Fruit fly (Drosophila melanogaster): Measurements from ENCODE around the gene btsz.

btsz gene

DNA sequence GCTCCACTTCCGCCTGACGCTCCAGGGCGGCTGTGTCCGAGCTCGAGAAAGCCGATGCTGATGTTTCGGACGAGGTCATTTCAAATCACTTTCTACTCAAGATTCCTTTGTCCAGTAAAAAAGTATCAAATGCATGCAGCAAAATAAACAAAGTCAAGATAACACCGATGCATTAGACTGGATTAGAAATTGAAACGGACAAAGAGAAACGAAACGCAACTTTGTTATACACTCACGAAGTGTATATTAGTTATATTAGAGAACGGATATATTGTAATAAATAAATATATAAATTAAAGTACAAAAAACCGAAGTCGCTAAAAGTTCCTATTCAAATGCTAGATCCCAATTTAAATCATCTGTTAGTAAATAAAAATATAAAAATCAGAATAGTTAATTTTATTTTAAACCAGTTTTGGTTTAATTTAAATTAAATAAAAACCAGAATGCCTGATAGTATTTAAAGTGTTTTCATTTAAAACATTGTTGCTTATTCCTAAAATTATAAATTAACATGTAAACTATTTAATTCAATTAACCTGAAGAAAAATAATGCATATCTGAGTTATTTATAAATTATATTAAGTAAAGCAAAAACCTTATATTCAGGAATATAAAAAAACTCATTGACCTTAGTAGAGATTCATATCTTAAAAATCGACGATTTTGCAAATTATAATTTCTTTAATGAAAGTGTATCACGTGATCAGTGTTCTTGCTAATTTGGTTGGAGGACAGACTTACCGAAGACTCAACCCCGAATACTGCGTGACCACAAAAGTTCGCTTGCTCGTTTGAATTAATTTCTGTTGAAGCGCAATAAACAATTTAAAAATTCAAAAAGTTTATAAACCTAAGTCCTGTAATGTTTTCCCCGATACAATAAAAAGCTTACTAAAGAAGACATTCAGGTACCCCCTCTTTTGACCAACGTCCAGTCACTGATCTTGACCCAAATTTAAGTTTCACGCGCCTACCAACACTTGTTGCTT lies 18.8 kb upstream of the btsz start, which contains the start of gene Dph2 (continued):
- peak; percentile 42 for TF ChIP-seq CG10543 (GFP tag; optimal IDR thresholded peaks at IDR 0.05)
- peak; percentile 98 for TF ChIP-seq pfk (GFP tag; optimal IDR thresholded peaks at IDR 0.05)
- no peak for TF ChIP-seq ham (GFP tag; IDR thresholded peaks at IDR 0.05)
- TF ChIP-seq CG17802 (tag; optimal IDR thresholded peaks at IDR 0.05), result peak; percentile 56
- peak; percentile 100 for TF ChIP-seq CG1603 (tag; optimal IDR thresholded peaks at IDR 0.05)
- TF ChIP-seq bbx (GFP tag; IDR thresholded peaks at IDR 0.05; ENCODE audit: partially characterized antibody), result peak; percentile 33; the same call in 1 of the 2 replicates
- no peak for TF ChIP-seq CG18599 (GFP tag; optimal IDR thresholded peaks at IDR 0.05)
- peak; percentile 80 for TF ChIP-seq zfh1 (GFP tag; IDR thresholded peaks at IDR 0.05)
- TF ChIP-seq zf30C (GFP tag; optimal IDR thresholded peaks at IDR 0.05), result peak; percentile 48
- TF ChIP-seq CG11456 (GFP tag; IDR thresholded peaks at IDR 0.05), result peak; percentile 76
- TF ChIP-seq CG4328 (GFP tag; optimal IDR thresholded peaks at IDR 0.05), result peak; percentile 57
- TF ChIP-seq kay (GFP tag; optimal IDR thresholded peaks at IDR 0.05), result no peak
- TF ChIP-seq CG32532 (GFP tag; IDR thresholded peaks at IDR 0.05), result peak; percentile 92
- TF ChIP-seq tll (GFP tag; optimal IDR thresholded peaks at IDR 0.05), result no peak
- no peak for TF ChIP-seq da (GFP tag; optimal IDR thresholded peaks at IDR 0.05)
- peak; percentile 91 for TF ChIP-seq CG18262 (tag; optimal IDR thresholded peaks at IDR 0.05)
- TF ChIP-seq CG10431 (GFP tag; optimal IDR thresholded peaks at IDR 0.05), result no peak
- 0 out of 2 replicates have a peak, but pooled peaks have one; percentile 16 for TF ChIP-seq wor (GFP tag; IDR thresholded peaks at IDR 0.05)
- TF ChIP-seq Blimp-1 (GFP tag; optimal IDR thresholded peaks at IDR 0.05), result peak; percentile 78
- peak; percentile 47 for TF ChIP-seq Ets97D (GFP tag; optimal IDR thresholded peaks at IDR 0.05)
- peak; percentile 89 for TF ChIP-seq Med (GFP tag)
- TF ChIP-seq jigr1 (GFP tag; IDR thresholded peaks at IDR 0.05), result 0 out of 3 replicates have a peak, but pooled peaks have one; percentile 35
- peak; percentile 77 for TF ChIP-seq CG32767 (GFP tag; IDR thresholded peaks at IDR 0.05)
- no peak for TF ChIP-seq CG1647 (GFP tag; optimal IDR thresholded peaks at IDR 0.05)
- peak; percentile 45 for TF ChIP-seq Hsf (GFP tag; optimal IDR thresholded peaks at IDR 0.05)
- no peak for TF ChIP-seq Hr39 (optimal IDR thresholded peaks at IDR 0.05)
- TF ChIP-seq CG11398 (GFP tag; optimal IDR thresholded peaks at IDR 0.05), result no peak
- TF ChIP-seq CG8944 (GFP tag; optimal IDR thresholded peaks at IDR 0.05), result peak; percentile 8
- TF ChIP-seq CG7745 (tag; optimal IDR thresholded peaks at IDR 0.05), result no peak
- TF ChIP-seq pnt (GFP tag; optimal IDR thresholded peaks at IDR 0.05), result peak; percentile 11
- TF ChIP-seq CG6689 (GFP tag; IDR thresholded peaks at IDR 0.05), result peak; percentile 75
- TF ChIP-seq so (GFP tag; IDR thresholded peaks at IDR 0.05), result no peak
- TF ChIP-seq sna (GFP tag; IDR thresholded peaks at IDR 0.05; ENCODE audit: partially characterized antibody), result no peak
- peak; percentile 34 for TF ChIP-seq vfl (GFP tag; optimal IDR thresholded peaks at IDR 0.05)
- no peak for TF ChIP-seq grn (GFP tag; optimal IDR thresholded peaks at IDR 0.05)
- TF ChIP-seq Doc3 (GFP tag; IDR thresholded peaks at IDR 0.05; ENCODE audit: partially characterized antibody), result no peak
- no peak for TF ChIP-seq gcm2 (GFP tag; optimal IDR thresholded peaks at IDR 0.05)
- TF ChIP-seq CG16813 (GFP tag; IDR thresholded peaks at IDR 0.05; ENCODE audit: partially characterized antibody), result no peak
- TF ChIP-seq gt (GFP tag; IDR thresholded peaks at IDR 0.05), result no peak
- peak; percentile 51 for TF ChIP-seq CG3281 (GFP tag; optimal IDR thresholded peaks at IDR 0.05)
- peak; percentile 12 for TF ChIP-seq gro (GFP tag; optimal IDR thresholded peaks at IDR 0.05)
- TF ChIP-seq CG14710 (tag; optimal IDR thresholded peaks at IDR 0.05), result peak; percentile 77
- TF ChIP-seq CG2875 (GFP tag; optimal IDR thresholded peaks at IDR 0.05), result no peak
- peak; percentile 81 for TF ChIP-seq CG9437 (GFP tag; optimal IDR thresholded peaks at IDR 0.05)
- TF ChIP-seq lov (optimal IDR thresholded peaks at IDR 0.05), result no peak
- peak; percentile 58; the same call in 1 of the 3 replicates for TF ChIP-seq lov (GFP tag; IDR thresholded peaks at IDR 0.05)
- no peak for TF ChIP-seq ato (GFP tag; IDR thresholded peaks at IDR 0.05; ENCODE audit: partially characterized antibody)
- no peak for TF ChIP-seq CG6813 (GFP tag; optimal IDR thresholded peaks at IDR 0.05)
